Fruit fly (Drosophila melanogaster) whole organism, prepupa: ENCODE results near the gene Plap.

Experiments used
- Blimp-1 ChIP-seq: fragments of 200-800 bp; sonication (Bioruptor generic); optimal IDR thresholded peaks from 3 replicates; lab custom pipeline; 2017; ENCODE audit warnings: missing biosample characterization, missing genetic modification characterization, mild to moderate bottlenecking, moderate library complexity, missing genetic modification reagents
- CG10669 ChIP-seq: fragments of 200-800 bp; sonication (Bioruptor generic); optimal IDR thresholded peaks from 3 replicates; lab custom pipeline; 2018; ENCODE audit warnings: missing biosample characterization, mild to moderate bottlenecking, missing genetic modification characterization, moderate library complexity
- CG11294 ChIP-seq: fragments of 200-800 bp; sonication (Bioruptor generic); IDR thresholded peaks from 2 replicates; pipeline ENCODE4 v1.3.6; 2022; ENCODE audit warnings: missing biosample characterization, missing genetic modification characterization
- CG11762 ChIP-seq: fragments of 200-800 bp; sonication (Bioruptor generic); optimal IDR thresholded peaks from 3 replicates; lab custom pipeline; 2016; ENCODE audit warnings: missing biosample characterization, missing genetic modification characterization; ENCODE audit not compliant: insufficient read depth
- CG11902 ChIP-seq: fragments of 200-800 bp; sonication (Bioruptor generic); optimal IDR thresholded peaks from 3 replicates; lab custom pipeline; 2016; ENCODE audit warnings: missing biosample characterization, missing genetic modification characterization
- CG15336 ChIP-seq: fragments of 200-800 bp; sonication (Bioruptor generic); IDR thresholded peaks from 2 replicates; pipeline ENCODE4 v1.3.6; 2022; ENCODE audit warnings: missing biosample characterization, missing genetic modification characterization
- CG3032 ChIP-seq: fragments of 200-800 bp; optimal IDR thresholded peaks from 2 replicates; lab custom pipeline; 2019; ENCODE audit warnings: missing biosample characterization, mild to moderate bottlenecking, missing genetic modification characterization, moderate library complexity
- CG32006 ChIP-seq: fragments of 200-800 bp; sonication (Bioruptor generic); optimal IDR thresholded peaks from 3 replicates; lab custom pipeline; 2017; ENCODE audit warnings: missing biosample characterization, mild to moderate bottlenecking, missing genetic modification characterization
- CG3919 ChIP-seq: fragments of 200-800 bp; sonication (Bioruptor generic); optimal IDR thresholded peaks from 3 replicates; lab custom pipeline; 2016; ENCODE audit warnings: missing biosample characterization, missing genetic modification characterization
- CG4318 ChIP-seq: fragments of 200-800 bp; sonication (Bioruptor generic); optimal IDR thresholded peaks from 3 replicates; lab custom pipeline; 2017; ENCODE audit warnings: missing biosample characterization, mild to moderate bottlenecking, missing genetic modification characterization
- CG6163 ChIP-seq: fragments of 200-800 bp; sonication (Bioruptor generic); IDR thresholded peaks from 3 replicates; pipeline ENCODE4 v1.3.6; 2022; ENCODE audit warnings: missing biosample characterization, missing genetic modification characterization
- CG6276 ChIP-seq: fragments of 200-800 bp; sonication (Bioruptor generic); optimal IDR thresholded peaks from 2 replicates; lab custom pipeline; 2017; ENCODE audit warnings: missing biosample characterization, mild to moderate bottlenecking, missing genetic modification characterization
- CG6854 ChIP-seq: fragments of 200-800 bp; sonication (Bioruptor generic); optimal IDR thresholded peaks from 2 replicates; lab custom pipeline; 2017; ENCODE audit warnings: missing biosample characterization, mild to moderate bottlenecking, missing genetic modification characterization
- CG7368 ChIP-seq: fragments of 200-800 bp; sonication (Bioruptor generic); optimal IDR thresholded peaks from 3 replicates; lab custom pipeline; 2016; ENCODE audit warnings: missing biosample characterization, missing genetic modification characterization
- CG8119 ChIP-seq: fragments of 200-800 bp; sonication (Bioruptor generic); IDR thresholded peaks from 3 replicates; pipeline ENCODE4 v1.3.6; 2022; ENCODE audit warnings: missing biosample characterization, missing genetic modification characterization
- CG8319 ChIP-seq: fragments of 200-800 bp; sonication (Bioruptor generic); optimal IDR thresholded peaks from 3 replicates; lab custom pipeline; 2016; ENCODE audit warnings: missing biosample characterization, missing genetic modification characterization
- CG8632 ChIP-seq: fragments of 200-800 bp; sonication (Bioruptor generic); optimal IDR thresholded peaks from 3 replicates; lab custom pipeline; 2016; ENCODE audit warnings: missing biosample characterization, missing genetic modification characterization
- CG9139 ChIP-seq: fragments of 200-800 bp; sonication (Bioruptor generic); optimal IDR thresholded peaks from 3 replicates; lab custom pipeline; 2017; ENCODE audit warnings: missing biosample characterization, mild to moderate bottlenecking, missing genetic modification characterization
- Eip75B ChIP-seq: fragments of 200-800 bp; sonication (Bioruptor generic); optimal IDR thresholded peaks from 3 replicates; lab custom pipeline; 2016; ENCODE audit warnings: missing biosample characterization, missing genetic modification characterization
- Eip78C ChIP-seq: fragments of 200-800 bp; sonication (Bioruptor generic); peaks from one replicate; lab custom pipeline; 2016; ENCODE audit warnings: missing biosample characterization, missing genetic modification characterization
- Ets96B ChIP-seq: fragments of 200-800 bp; optimal IDR thresholded peaks from 2 replicates; lab custom pipeline; 2019; ENCODE audit warnings: missing biosample characterization, mild to moderate bottlenecking, missing genetic modification characterization, moderate library complexity
- Hr38 ChIP-seq: sonication (Bioruptor generic); optimal IDR thresholded peaks from 2 replicates; lab custom pipeline; 2016; ENCODE audit warnings: missing biosample characterization, missing genetic modification characterization
- Hr39 ChIP-seq: fragments of 200-800 bp; sonication (Bioruptor generic); optimal IDR thresholded peaks from 2 replicates; lab custom pipeline; 2016; ENCODE audit warnings: missing biosample characterization, missing genetic modification characterization
- Lpt ChIP-seq: fragments of 200-800 bp; sonication (Bioruptor generic); optimal IDR thresholded peaks from 3 replicates; lab custom pipeline; 2016; ENCODE audit warnings: missing biosample characterization, missing genetic modification characterization
- Met ChIP-seq: fragments of 200-800 bp; sonication (Bioruptor generic); optimal IDR thresholded peaks from 3 replicates; lab custom pipeline; 2016; ENCODE audit warnings: missing biosample characterization, missing genetic modification characterization
- OdsH ChIP-seq: fragments of 200-800 bp; sonication (Bioruptor generic); optimal IDR thresholded peaks from 3 replicates; lab custom pipeline; 2016; ENCODE audit warnings: missing biosample characterization, missing genetic modification characterization
- Smox ChIP-seq: fragments of 200-800 bp; sonication (Bioruptor generic); optimal IDR thresholded peaks from 3 replicates; lab custom pipeline; 2016; ENCODE audit warnings: missing biosample characterization, missing genetic modification characterization
- Sox102F ChIP-seq: fragments of 200-800 bp; sonication (Bioruptor generic); optimal IDR thresholded peaks from 2 replicates; lab custom pipeline; 2016; ENCODE audit warnings: missing biosample characterization, mild to moderate bottlenecking, missing genetic modification characterization
- Sox14 ChIP-seq: fragments of 200-800 bp; sonication (Bioruptor generic); optimal IDR thresholded peaks from 3 replicates; lab custom pipeline; 2016; ENCODE audit warnings: missing biosample characterization, missing genetic modification characterization
- Sox15 ChIP-seq: fragments of 200-800 bp; sonication (Bioruptor generic); optimal IDR thresholded peaks from 3 replicates; lab custom pipeline; 2016; ENCODE audit warnings: missing biosample characterization, missing genetic modification characterization
- achi ChIP-seq: fragments of 200-800 bp; sonication (Bioruptor generic); optimal IDR thresholded peaks from 3 replicates; lab custom pipeline; 2016; ENCODE audit warnings: missing biosample characterization, missing genetic modification characterization
- cyc ChIP-seq: fragments of 200-800 bp; sonication (Bioruptor generic); optimal IDR thresholded peaks from 3 replicates; lab custom pipeline; 2016; ENCODE audit warnings: missing biosample characterization, missing genetic modification characterization
- dac ChIP-seq: fragments of 200-800 bp; sonication (Bioruptor generic); optimal IDR thresholded peaks from 2 replicates; lab custom pipeline; 2017; ENCODE audit warnings: missing biosample characterization, mild to moderate bottlenecking, missing genetic modification characterization
- eg ChIP-seq: fragments of 200-800 bp; sonication (Bioruptor generic); IDR thresholded peaks from 3 replicates; pipeline ENCODE4 v1.3.6; 2022; ENCODE audit warnings: missing biosample characterization, missing genetic modification characterization
- esn ChIP-seq: fragments of 200-800 bp; sonication (Bioruptor generic); optimal IDR thresholded peaks from 2 replicates; lab custom pipeline; 2016; ENCODE audit warnings: missing biosample characterization, mild to moderate bottlenecking, missing genetic modification characterization, moderate library complexity
- fd59A ChIP-seq: fragments of 200-800 bp; sonication (Bioruptor generic); optimal IDR thresholded peaks from 2 replicates; lab custom pipeline; 2017; ENCODE audit warnings: missing biosample characterization, mild to moderate bottlenecking, missing genetic modification characterization, missing genetic modification reagents
- fd85E ChIP-seq: fragments of 200-800 bp; sonication (Bioruptor generic); optimal IDR thresholded peaks from 3 replicates; lab custom pipeline; 2016; ENCODE audit warnings: missing biosample characterization, missing genetic modification characterization
- fkh ChIP-seq: fragments of 200-800 bp; sonication (Bioruptor generic); optimal IDR thresholded peaks from 3 replicates; lab custom pipeline; 2017; ENCODE audit warnings: missing biosample characterization, mild to moderate bottlenecking, missing genetic modification characterization, moderate library complexity
- lz ChIP-seq: fragments of 200-800 bp; sonication (Bioruptor generic); optimal IDR thresholded peaks from 3 replicates; lab custom pipeline; 2016; ENCODE audit warnings: missing biosample characterization, missing genetic modification characterization
- net ChIP-seq: fragments of 200-800 bp; sonication (Bioruptor generic); optimal IDR thresholded peaks from 3 replicates; lab custom pipeline; 2016; ENCODE audit warnings: missing biosample characterization, missing genetic modification characterization
- pdm3 ChIP-seq: fragments of 200-800 bp; sonication (Bioruptor generic); optimal IDR thresholded peaks from 3 replicates; lab custom pipeline; 2016; ENCODE audit warnings: missing biosample characterization, missing genetic modification characterization
- salr ChIP-seq, 2 experiments: fragments of 200-800 bp; sonication (Bioruptor generic); optimal IDR thresholded peaks; 3 replicates each; lab custom pipeline; 2016 to 2018; ENCODE audit warnings: missing biosample characterization in 2 of 2, missing genetic modification characterization in 2 of 2, mild to moderate bottlenecking in 1 of 2
- spab ChIP-seq: fragments of 200-800 bp; sonication (Bioruptor generic); optimal IDR thresholded peaks from 2 replicates; lab custom pipeline; 2017; ENCODE audit warnings: missing biosample characterization, mild to moderate bottlenecking, missing genetic modification characterization, missing genetic modification reagents
- ss ChIP-seq, 2 experiments: fragments of 200-800 bp; sonication (Bioruptor generic); optimal IDR thresholded peaks; 2 replicates in 1 of 2; 3 replicates in 1 of 2; lab custom pipeline; 2017 to 2018; ENCODE audit warnings: mild to moderate bottlenecking in 2 of 2, missing biosample characterization in 2 of 2, missing genetic modification characterization in 2 of 2, moderate library complexity in 1 of 2
- topi ChIP-seq: fragments of 200-800 bp; sonication (Bioruptor generic); optimal IDR thresholded peaks from 3 replicates; lab custom pipeline; 2016; ENCODE audit warnings: missing biosample characterization, missing genetic modification characterization
- vri ChIP-seq: fragments of 200-800 bp; sonication (Bioruptor generic); optimal IDR thresholded peaks from 3 replicates; lab custom pipeline; 2016; ENCODE audit warnings: missing biosample characterization, mild to moderate bottlenecking, missing genetic modification characterization

Gene Plap

dm6 chr2L:1157679-1158518, 12.3 kb downstream of the Plap start, which contains the start of gene capt (continued):
- no peak for TF ChIP-seq Smox (GFP tag; lab: Kevin White, UChicago)

dm6 chr2L:1157357-1157678, 12.8 kb downstream of the Plap start:
- peak; percentile 7 for TF ChIP-seq CG3919
- no peak for TF ChIP-seq topi (GFP tag; lab: Kevin White, UChicago)
- peak; percentile 40 for TF ChIP-seq vri (GFP tag; lab: Kevin White, UChicago)
- TF ChIP-seq, all 60 proteins: peak for 2

- TF ChIP-seq topi (GFP tag; lab: Kevin White, UChicago): no peak
- no peak for TF ChIP-seq achi
- TF ChIP-seq cyc (GFP tag; lab: Kevin White, UChicago): no peak
- TF ChIP-seq fkh (GFP tag; lab: Kevin White, UChicago): no peak
- TF ChIP-seq CG11902: no peak
- TF ChIP-seq CG11294: no peak
- no peak for TF ChIP-seq fd85E
- TF ChIP-seq Blimp-1 (GFP tag; lab: Kevin White, UChicago): no peak
- TF ChIP-seq fd59A (GFP tag; lab: Kevin White, UChicago): no peak
- TF ChIP-seq Ets96B (tag; lab: Kevin White, UChicago): no peak
- TF ChIP-seq ss (GFP tag; optimal IDR thresholded peaks at IDR 0.05; lab: Kevin White, UChicago): no peak
- TF ChIP-seq CG4318 (GFP tag; lab: Kevin White, UChicago): no peak
- no peak for TF ChIP-seq CG3032 (tag; lab: Kevin White, UChicago)
- no peak for TF ChIP-seq Lpt (GFP tag; lab: Kevin White, UChicago)
- TF ChIP-seq esn (GFP tag; lab: Kevin White, UChicago): no peak
- no peak for TF ChIP-seq Sox102F (GFP tag; lab: Kevin White, UChicago)
- TF ChIP-seq lz (GFP tag; lab: Kevin White, UChicago): no peak
- peak; percentile 77 for TF ChIP-seq CG8119
- no peak for TF ChIP-seq CG6276 (GFP tag; lab: Kevin White, UChicago)
- TF ChIP-seq CG9139: no peak
- no peak for TF ChIP-seq Smox (GFP tag; lab: Kevin White, UChicago)
- no peak for TF ChIP-seq Sox15 (GFP tag; lab: Kevin White, UChicago)
- TF ChIP-seq spab (GFP tag; lab: Kevin White, UChicago): no peak
- TF ChIP-seq Hr39 (GFP tag; lab: Kevin White, UChicago): no peak
- TF ChIP-seq CG7368 (GFP tag; lab: Kevin White, UChicago): no peak
- TF ChIP-seq CG11762: no peak
- TF ChIP-seq CG6163: no peak
- TF ChIP-seq CG15336 (GFP tag; lab: Robert Waterston, UW): no peak
- peak; percentile 77 for TF ChIP-seq CG32006
- TF ChIP-seq CG10669 (GFP tag; lab: Kevin White, UChicago): no peak
- no peak for TF ChIP-seq Met (GFP tag; lab: Kevin White, UChicago)
- TF ChIP-seq Eip75B: no peak
- peak; percentile 59 for TF ChIP-seq dac (GFP tag; lab: Kevin White, UChicago)
- no peak for TF ChIP-seq net (GFP tag; lab: Kevin White, UChicago)
- no peak for TF ChIP-seq CG8632 (GFP tag; lab: Kevin White, UChicago)
- TF ChIP-seq pdm3 (GFP tag; lab: Kevin White, UChicago): no peak
- TF ChIP-seq CG6854 (GFP tag; lab: Kevin White, UChicago): no peak
- TF ChIP-seq OdsH (GFP tag; lab: Kevin White, UChicago): no peak
- peak; percentile 60 for TF ChIP-seq Eip78C (GFP tag; lab: Kevin White, UChicago)
- TF ChIP-seq CG8319 (GFP tag; lab: Kevin White, UChicago): no peak
- TF ChIP-seq Hr38 (GFP tag; lab: Kevin White, UChicago): no peak
- no peak for TF ChIP-seq Sox14 (GFP tag; lab: Kevin White, UChicago)
- no peak for TF ChIP-seq eg
- peak in 1 of 2 experiments; percentile 24 for TF ChIP-seq salr (GFP tag; optimal IDR thresholded peaks at IDR 0.05; lab: Kevin White, UChicago)
Observed at dm6 chr2L:1156592-1157249, 13.4 kb downstream of the Plap start.
